Fruit fly (Drosophila melanogaster) whole organism, embryonic: Measurements from ENCODE around the gene mRpS25.

Experiments
- Atf3 ChIP-seq: fragments of 200-800 bp; sonication (Bioruptor generic); optimal IDR thresholded peaks from 3 replicates; lab custom pipeline; 2016; ENCODE audit warnings: missing biosample characterization, missing genetic modification characterization
- Awh ChIP-seq: fragments of 200-800 bp; sonication (Bioruptor generic); IDR thresholded peaks from 2 replicates; pipeline ENCODE4, ENCODE4 v1.3.6; 2022; ENCODE audit warnings: missing biosample characterization, missing genetic modification characterization
- Bdp1 ChIP-seq: fragments of 200-800 bp; sonication (Bioruptor generic); optimal IDR thresholded peaks from 3 replicates; lab custom pipeline; 2016; ENCODE audit warnings: missing biosample characterization, missing genetic modification characterization
- CG1024 ChIP-seq: fragments of 200-800 bp; sonication (Bioruptor generic); IDR thresholded peaks from 2 replicates; pipeline ENCODE4 v1.3.6; 2022; ENCODE audit warnings: missing biosample characterization, missing genetic modification characterization
- CG10321 ChIP-seq: fragments of 200-800 bp; sonication (Bioruptor generic); IDR thresholded peaks from 2 replicates; pipeline ENCODE4 v1.3.6; 2022; ENCODE audit warnings: missing biosample characterization, missing genetic modification characterization
- CG11093 ChIP-seq: fragments of 200-800 bp; sonication (Bioruptor generic); IDR thresholded peaks from 3 replicates; pipeline ENCODE4 v1.3.6; 2022; ENCODE audit warnings: missing biosample characterization, missing genetic modification characterization
- CG12769 ChIP-seq: fragments of 200-800 bp; sonication (Bioruptor generic); optimal IDR thresholded peaks from 2 replicates; lab custom pipeline; 2019; ENCODE audit warnings: missing biosample characterization, mild to moderate bottlenecking, missing genetic modification characterization, moderate library complexity
- CG13123 ChIP-seq: fragments of 200-800 bp; sonication (Bioruptor generic); optimal IDR thresholded peaks from 2 replicates; lab custom pipeline; 2016; ENCODE audit warnings: missing biosample characterization, missing genetic modification characterization
- CG13894 ChIP-seq: fragments of 200-800 bp; sonication (Bioruptor generic); optimal IDR thresholded peaks from 3 replicates; lab custom pipeline; 2018; ENCODE audit warnings: missing biosample characterization, mild to moderate bottlenecking, missing genetic modification characterization, moderate library complexity
- CG1529 ChIP-seq: fragments of 200-800 bp; sonication (Bioruptor generic); optimal IDR thresholded peaks from 3 replicates; lab custom pipeline; 2018; ENCODE audit warnings: missing biosample characterization, missing genetic modification characterization
- CG17568 ChIP-seq: fragments of 200-800 bp; sonication (Bioruptor generic); optimal IDR thresholded peaks from 2 replicates; lab custom pipeline; 2018; ENCODE audit warnings: missing biosample characterization, mild to moderate bottlenecking, missing genetic modification characterization, moderate library complexity
- CG17829 ChIP-seq: fragments of 200-800 bp; optimal IDR thresholded peaks from 2 replicates; lab custom pipeline; 2019; ENCODE audit warnings: missing biosample characterization, mild to moderate bottlenecking, missing genetic modification characterization, moderate library complexity
- CG30403 ChIP-seq: fragments of 200-800 bp; sonication (Bioruptor generic); optimal IDR thresholded peaks from 3 replicates; lab custom pipeline; 2016; ENCODE audit warnings: missing biosample characterization, missing genetic modification characterization
- CG32532 ChIP-seq: fragments of 200-800 bp; sonication (Bioruptor generic); IDR thresholded peaks from 2 replicates; pipeline ENCODE4 v1.3.6; 2022; ENCODE audit warnings: missing biosample characterization, missing genetic modification characterization
- CG3726 ChIP-seq: fragments of 200-800 bp; sonication (Bioruptor generic); IDR thresholded peaks from 3 replicates; pipeline ENCODE4, ENCODE4 v1.3.6; 2022; ENCODE audit warnings: missing biosample characterization, missing genetic modification characterization
- CG4424 ChIP-seq: fragments of 200-800 bp; sonication (Bioruptor generic); optimal IDR thresholded peaks from 3 replicates; lab custom pipeline; 2016; ENCODE audit warnings: missing biosample characterization, missing genetic modification characterization
- CG4854 ChIP-seq: fragments of 200-800 bp; sonication (Bioruptor generic); optimal IDR thresholded peaks from 2 replicates; lab custom pipeline; 2016; ENCODE audit warnings: missing biosample characterization, missing genetic modification characterization, inconsistent platforms
- CG6689 ChIP-seq: fragments of 200-800 bp; sonication (Bioruptor generic); IDR thresholded peaks from 2 replicates; pipeline ENCODE4 v1.3.6; 2022; ENCODE audit warnings: missing biosample characterization, missing genetic modification characterization
- CG6791 ChIP-seq: fragments of 200-800 bp; sonication (Bioruptor generic); IDR thresholded peaks from 3 replicates; pipeline ENCODE4 v1.3.6; 2022; ENCODE audit warnings: missing biosample characterization, missing genetic modification characterization; ENCODE audit not compliant: partially characterized antibody
- CG7271 ChIP-seq: fragments of 200-800 bp; sonication (Bioruptor generic); optimal IDR thresholded peaks from 2 replicates; lab custom pipeline; 2018; ENCODE audit warnings: missing biosample characterization, mild to moderate bottlenecking, missing genetic modification characterization, moderate library complexity
- CG8281 ChIP-seq: fragments of 200-800 bp; sonication (Bioruptor generic); optimal IDR thresholded peaks from 2 replicates; lab custom pipeline; 2018; ENCODE audit warnings: missing biosample characterization, mild to moderate bottlenecking, missing genetic modification characterization, moderate library complexity
- CG8388 ChIP-seq: fragments of 200-800 bp; sonication (Bioruptor generic); optimal IDR thresholded peaks from 2 replicates; lab custom pipeline; 2019; ENCODE audit warnings: missing biosample characterization, mild to moderate bottlenecking, missing genetic modification characterization, moderate library complexity
- CG9215 ChIP-seq: fragments of 200-800 bp; sonication (Bioruptor generic); IDR thresholded peaks from 2 replicates; pipeline ENCODE4 v1.3.6; 2022; ENCODE audit warnings: missing biosample characterization, missing genetic modification characterization
- CG9876 ChIP-seq: fragments of 200-800 bp; sonication (Bioruptor generic); optimal IDR thresholded peaks from 2 replicates; lab custom pipeline; 2016; ENCODE audit warnings: missing biosample characterization, missing genetic modification characterization
- CHES-1-like ChIP-seq: fragments of 200-800 bp; sonication (Bioruptor generic); optimal IDR thresholded peaks from 2 replicates; lab custom pipeline; 2016; ENCODE audit warnings: missing biosample characterization, missing genetic modification characterization
- Dbx ChIP-seq: fragments of 200-800 bp; sonication (Bioruptor generic); IDR thresholded peaks from 3 replicates; pipeline ENCODE4 v1.3.6; 2022; ENCODE audit warnings: missing biosample characterization, missing genetic modification characterization
- Deaf1 ChIP-seq: fragments of 200-800 bp; optimal IDR thresholded peaks from 3 replicates; lab custom pipeline; 2019; ENCODE audit warnings: missing biosample characterization, mild to moderate bottlenecking, missing genetic modification characterization, moderate library complexity
- Dek ChIP-seq: fragments of 200-800 bp; sonication (Bioruptor generic); optimal IDR thresholded peaks from 3 replicates; lab custom pipeline; 2019; ENCODE audit warnings: missing biosample characterization, mild to moderate bottlenecking, missing genetic modification characterization, moderate library complexity
- Dfd ChIP-seq, 2 experiments: fragments of >200 bp; optimal IDR thresholded peaks; 2 replicates each; lab custom pipeline; 2017; ENCODE audit warnings: missing biosample characterization in 2 of 2, missing genetic modification characterization in 2 of 2
- Ets65A ChIP-seq: fragments of 200-800 bp; sonication (Bioruptor generic); peaks from one replicate; lab custom pipeline; 2016; ENCODE audit warnings: missing biosample characterization, missing genetic modification characterization
- Neu2 ChIP-seq: fragments of 200-800 bp; sonication (Bioruptor generic); optimal IDR thresholded peaks from 3 replicates; lab custom pipeline; 2016; ENCODE audit warnings: missing biosample characterization, missing genetic modification characterization, borderline replicate concordance
- NfI ChIP-seq: fragments of 200-800 bp; sonication (Bioruptor generic); optimal IDR thresholded peaks from 3 replicates; lab custom pipeline; 2018; ENCODE audit warnings: missing biosample characterization, mild to moderate bottlenecking, missing genetic modification characterization, moderate library complexity
- Sin3A ChIP-seq: fragments of >200 bp; optimal IDR thresholded peaks from 2 replicates; lab custom pipeline; 2018
- Sox100B ChIP-seq: fragments of 200-800 bp; sonication (Bioruptor generic); optimal IDR thresholded peaks from 3 replicates; lab custom pipeline; 2018; ENCODE audit warnings: missing biosample characterization, mild to moderate bottlenecking, missing genetic modification characterization
- Sry-δ ChIP-seq: fragments of 200-800 bp; sonication (Bioruptor generic); optimal IDR thresholded peaks from 2 replicates; lab custom pipeline; 2016; ENCODE audit warnings: missing biosample characterization, missing genetic modification characterization
- YL-1 ChIP-seq: fragments of 200-800 bp; sonication (Bioruptor generic); optimal IDR thresholded peaks from 3 replicates; lab custom pipeline; 2017; ENCODE audit warnings: missing biosample characterization, mild to moderate bottlenecking, missing genetic modification characterization
- bowl ChIP-seq: fragments of 200-800 bp; sonication (Bioruptor generic); IDR thresholded peaks from 2 replicates; pipeline ENCODE4 v1.3.6; 2022; ENCODE audit warnings: missing biosample characterization, missing genetic modification characterization
- cg ChIP-seq: fragments of 200-800 bp; sonication (Bioruptor generic); optimal IDR thresholded peaks from 3 replicates; lab custom pipeline; 2019; ENCODE audit warnings: missing biosample characterization, mild to moderate bottlenecking, missing genetic modification characterization, moderate library complexity
- ewg ChIP-seq: fragments of 200-800 bp; sonication (Bioruptor generic); optimal IDR thresholded peaks from 3 replicates; lab custom pipeline; 2017; ENCODE audit warnings: mild to moderate bottlenecking, missing biosample characterization, missing genetic modification reagents, missing genetic modification characterization
- grn ChIP-seq: fragments of 200-800 bp; sonication (Bioruptor generic); optimal IDR thresholded peaks from 3 replicates; lab custom pipeline; 2017; ENCODE audit warnings: missing biosample characterization, missing genetic modification characterization
- hbn ChIP-seq: fragments of 200-800 bp; sonication (Bioruptor generic); IDR thresholded peaks from 2 replicates; pipeline ENCODE4 v1.3.6; 2022; ENCODE audit warnings: missing biosample characterization, missing genetic modification characterization; ENCODE audit not compliant: partially characterized antibody
- ind ChIP-seq: fragments of 200-800 bp; sonication (Bioruptor generic); optimal IDR thresholded peaks from 3 replicates; lab custom pipeline; 2016; ENCODE audit warnings: missing biosample characterization, missing genetic modification characterization
- kni ChIP-seq: fragments of 200-800 bp; sonication (Bioruptor generic); optimal IDR thresholded peaks from 3 replicates; lab custom pipeline; 2017; ENCODE audit warnings: mild to moderate bottlenecking, missing biosample characterization, missing genetic modification reagents, missing genetic modification characterization
- lov ChIP-seq, 2 experiments: fragments of 200-800 bp in 1 of 2; fragments of >200 bp in 1 of 2; sonication (Bioruptor generic) in 1 of 2; IDR thresholded peaks in 1 of 2; optimal IDR thresholded peaks in 1 of 2; 2 replicates in 1 of 2; 3 replicates in 1 of 2; pipeline versions ENCODE4 v1.3.6 to Lab custom; 2017 to 2022; ENCODE audit warnings: missing biosample characterization in 1 of 2, missing genetic modification characterization in 1 of 2
- nerfin-1 ChIP-seq: fragments of 200-800 bp; sonication (Bioruptor generic); optimal IDR thresholded peaks from 3 replicates; lab custom pipeline; 2019; ENCODE audit warnings: missing biosample characterization, mild to moderate bottlenecking, missing genetic modification characterization, moderate library complexity
- scrt ChIP-seq: fragments of 200-800 bp; sonication (Bioruptor generic); optimal IDR thresholded peaks from 2 replicates; lab custom pipeline; 2018; ENCODE audit warnings: missing biosample characterization, mild to moderate bottlenecking, missing genetic modification characterization, moderate library complexity
- slp2 ChIP-seq: fragments of 200-800 bp; sonication (Bioruptor generic); optimal IDR thresholded peaks from 2 replicates; lab custom pipeline; 2016; ENCODE audit warnings: missing biosample characterization, missing genetic modification characterization
- so ChIP-seq: fragments of 200-800 bp; sonication (Bioruptor generic); IDR thresholded peaks from 3 replicates; pipeline ENCODE4 v1.3.6; 2022; ENCODE audit warnings: missing biosample characterization, missing genetic modification characterization
- zen ChIP-seq: fragments of 200-800 bp; sonication (Bioruptor generic); optimal IDR thresholded peaks from 3 replicates; lab custom pipeline; 2018; ENCODE audit warnings: missing biosample characterization, mild to moderate bottlenecking, missing genetic modification characterization, moderate library complexity

The mRpS25 gene

DNA sequence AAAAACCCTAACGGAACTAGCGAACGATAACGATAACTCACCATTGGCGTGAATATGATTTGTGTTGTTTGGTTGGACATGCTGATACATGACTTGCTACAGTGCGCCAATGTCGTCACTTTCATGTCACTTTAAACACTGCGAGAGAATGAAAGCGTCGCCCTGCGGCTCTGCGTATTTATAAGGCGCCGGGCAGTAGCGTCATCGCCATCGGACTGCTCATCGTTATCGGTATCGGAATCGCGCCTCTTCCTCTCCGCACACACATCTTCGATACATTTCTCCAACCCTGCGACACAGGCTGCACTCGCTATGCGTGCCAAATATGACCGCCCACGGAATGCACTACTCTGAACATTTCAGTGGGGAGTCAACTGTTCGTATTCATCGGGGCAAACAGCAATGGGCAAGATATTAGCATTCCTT is 19.7 kb upstream of the mRpS25 start, which contains the start of gene sbm (continued):
- TF ChIP-seq CG4424 (GFP tag; lab: Kevin White, UChicago) (peak; percentile 35), CG3726 (GFP tag; lab: Robert Waterston, UW) (0 out of 3 replicates have a peak, but pooled peaks have one; percentile 56), bowl (no peak), slp2 (GFP tag; lab: Kevin White, UChicago) (peak; percentile 32), Sry-δ (peak; percentile 71), zen (tag; lab: Kevin White, UChicago) (no peak), Neu2 (GFP tag; lab: Kevin White, UChicago) (peak; percentile 50), CG9215 (GFP tag; lab: Robert Waterston, UW) (peak; percentile 42; the same call in 1 of the 2 replicates), CG13123 (GFP tag; lab: Kevin White, UChicago) (no peak), Atf3 (peak; percentile 12), ind (GFP tag; lab: Kevin White, UChicago) (peak; percentile 53), scrt (peak; percentile 3), hbn (peak; percentile 24; the same call in 1 of the 2 replicates), CG32532 (GFP tag; lab: Robert Waterston, UW) (peak; percentile 73), so (GFP tag; lab: Robert Waterston, UW) (peak; percentile 47; the same call in 1 of the 3 replicates), CG13894 (tag; lab: Kevin White, UChicago) (peak; percentile 5), CG11093 (GFP tag; lab: Robert Waterston, UW) (peak; percentile 56; the same call in 1 of the 3 replicates), NfI (GFP tag; lab: Kevin White, UChicago) (peak; percentile 37), Sin3A (lab: Kevin White, UChicago) (no peak), CG17829 (no peak), YL-1 (GFP tag; lab: Kevin White, UChicago) (no peak)

DNA sequence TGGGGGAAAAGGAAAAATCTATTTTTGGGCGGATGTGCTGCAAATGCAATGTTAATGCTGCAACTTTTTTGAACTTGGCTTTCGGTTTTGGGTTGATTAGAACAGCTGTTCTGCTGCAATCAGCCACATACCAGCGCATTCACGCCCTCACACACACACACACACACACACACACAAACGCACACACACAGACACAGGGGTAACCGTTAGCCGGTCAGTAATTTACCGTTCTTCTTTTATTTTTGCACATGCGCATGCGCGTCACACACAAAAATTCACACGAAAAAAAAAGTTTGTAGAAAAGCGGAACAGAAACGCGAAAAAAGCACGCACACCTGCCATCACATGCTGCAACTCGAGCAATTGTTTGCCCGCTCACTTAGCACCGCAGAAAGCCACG is 19.1 kb upstream of the mRpS25 start:
- TF ChIP-seq Sox100B (GFP tag; lab: Kevin White, UChicago) (no peak), CG10321 (GFP tag; lab: Robert Waterston, UW) (no peak), CG1529 (GFP tag; lab: Kevin White, UChicago) (no peak), CG6689 (GFP tag; lab: Robert Waterston, UW) (no peak), cg (peak; percentile 58), nerfin-1 (tag; lab: Kevin White, UChicago) (peak; percentile 40), Neu2 (GFP tag; lab: Kevin White, UChicago) (no peak), CG6791 (no peak), Ets65A (GFP tag; lab: Kevin White, UChicago) (peak; percentile 48), Dfd (GFP tag; optimal IDR thresholded peaks at IDR 0.05; lab: Kevin White, UChicago) (peak in 1 of 2 experiments; percentile 15), ewg (GFP tag; lab: Kevin White, UChicago) (peak; percentile 68)

DNA sequence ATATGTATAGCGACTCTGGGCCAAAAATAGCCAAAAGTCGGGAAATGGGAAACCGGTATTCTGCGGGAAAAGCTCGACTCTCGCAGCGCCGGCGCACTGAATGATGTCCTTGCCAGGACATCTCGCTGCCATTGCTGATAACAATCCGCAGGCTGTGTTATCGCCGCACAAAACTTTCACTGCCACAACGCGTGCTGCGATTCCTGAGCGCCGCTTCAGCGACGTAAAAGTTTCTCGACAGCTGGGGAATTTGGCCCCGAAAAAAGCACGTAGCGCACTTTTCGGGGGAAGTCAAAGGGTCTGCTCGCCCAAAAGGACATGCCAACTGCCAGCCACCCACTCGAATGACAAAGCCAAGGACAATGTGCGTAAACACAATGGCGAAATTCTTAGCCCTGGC is 16.6 kb upstream of the mRpS25 start:
- TF ChIP-seq Deaf1 (peak; percentile 37), CG1024 (no peak), CHES-1-like (GFP tag; lab: Kevin White, UChicago) (no peak), Awh (GFP tag; lab: Robert Waterston, UW) (no peak), CG12769 (tag; lab: Kevin White, UChicago) (no peak), lov (optimal IDR thresholded peaks at IDR 0.05; lab: Kevin White, UChicago) (no peak), lov (GFP tag; IDR thresholded peaks at IDR 0.05; lab: Robert Waterston, UW) (no peak), CG30403 (GFP tag; lab: Kevin White, UChicago) (no peak), kni (no peak), CG8388 (GFP tag; lab: Kevin White, UChicago) (no peak), Bdp1 (GFP tag; lab: Kevin White, UChicago) (no peak), CG17568 (GFP tag; lab: Kevin White, UChicago) (no peak), CG8281 (tag; lab: Kevin White, UChicago) (no peak), CG9876 (no peak), ewg (GFP tag; lab: Kevin White, UChicago) (peak; percentile 63), grn (GFP tag; lab: Kevin White, UChicago) (peak; percentile 17), CG4854 (no peak), Dbx (no peak), CG7271 (tag; lab: Kevin White, UChicago) (no peak), bowl (no peak), Dek (no peak)
